Worm (Caenorhabditis elegans): ENCODE data around the gene rbc-1.

DNA sequence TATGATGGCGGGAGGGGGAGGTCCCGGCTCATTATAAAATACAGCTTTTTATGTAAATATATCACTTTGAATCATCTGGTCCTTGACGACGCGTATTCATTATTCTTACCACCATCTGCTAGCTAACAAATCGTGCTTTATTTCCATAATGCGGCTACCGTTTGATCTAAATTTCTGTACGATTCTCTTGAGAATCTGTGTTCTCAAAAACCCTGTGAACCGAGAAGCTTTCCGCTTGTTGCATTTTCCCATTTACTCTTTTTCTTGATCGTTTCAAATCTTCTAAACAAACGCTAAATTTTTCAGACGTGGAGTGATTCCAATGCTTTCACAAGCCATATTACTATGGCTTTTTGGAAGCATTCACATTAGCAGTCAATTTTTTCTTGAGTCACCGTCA lies 43.5 kb downstream of the rbc-1 start, which contains the start of gene syg-2:
- TF ChIP-seq mdl-1 (tag; optimal IDR thresholded peaks at IDR 0.05) (no peak), fos-1 (tag; optimal IDR thresholded peaks at IDR 0.05) (no peak), ztf-11 (tag; optimal IDR thresholded peaks at IDR 0.05) (no peak), pha-4 (tag; optimal IDR thresholded peaks at IDR 0.05) (no peak), nhr-28 (tag; optimal IDR thresholded peaks at IDR 0.05) (no peak)

Measured in whole organism, L3 larva.